Worm (Caenorhabditis elegans) whole organism, late embryonic: ENCODE data around the gene spp-7.

Experiments
- C08G9.2 ChIP-seq: sonication (generic microtip); optimal IDR thresholded peaks from 2 replicates; lab custom pipeline; 2016; ENCODE audit warnings: mild to moderate bottlenecking, missing genetic modification characterization, moderate library complexity, missing compliant biosample characterization
- F13H6.1 ChIP-seq: sonication (generic microtip); optimal IDR thresholded peaks from 2 replicates; lab custom pipeline; 2016; ENCODE audit warnings: missing genetic modification characterization, missing compliant biosample characterization
- K09A11.1 ChIP-seq: sonication (generic microtip); optimal IDR thresholded peaks from 2 replicates; lab custom pipeline; 2017; ENCODE audit warnings: antibody characterized with exemption, mild to moderate bottlenecking, missing genetic modification characterization, missing compliant biosample characterization; ENCODE audit not compliant: insufficient read depth
- ahr-1 ChIP-seq: sonication (generic microtip); optimal IDR thresholded peaks from 2 replicates; lab custom pipeline; 2016; ENCODE audit warnings: missing genetic modification characterization, missing compliant biosample characterization
- ama-1 ChIP-seq: fragments of 150-350 bp; optimal IDR thresholded peaks from 2 replicates; lab custom pipeline; 2014
- ceh-14 ChIP-seq: sonication (generic microtip); optimal IDR thresholded peaks from 2 replicates; lab custom pipeline; 2016; ENCODE audit warnings: missing genotype, missing genetic modification characterization, missing compliant biosample characterization
- ceh-19 ChIP-seq: fragments of 200-800 bp; sonication (Bioruptor generic); optimal IDR thresholded peaks from 2 replicates; lab custom pipeline; 2018; ENCODE audit warnings: mild to moderate bottlenecking, missing genetic modification characterization, missing compliant biosample characterization
- ceh-22 ChIP-seq: sonication (generic microtip); optimal IDR thresholded peaks from 2 replicates; lab custom pipeline; 2017; ENCODE audit warnings: missing biosample characterization, missing genetic modification characterization
- ceh-30 ChIP-seq: fragments of 150-350 bp; optimal IDR thresholded peaks from 2 replicates; lab custom pipeline; 2014; ENCODE audit warnings: missing biosample characterization, missing genetic modification characterization
- ceh-34 ChIP-seq: sonication (generic microtip); optimal IDR thresholded peaks from 2 replicates; lab custom pipeline; 2016; ENCODE audit warnings: mild to moderate bottlenecking, missing genetic modification characterization, missing compliant biosample characterization
- ceh-45 ChIP-seq: fragments of 200-800 bp; sonication (Bioruptor generic); IDR thresholded peaks from 2 replicates; pipeline ENCODE4 v1.3.6; 2022; ENCODE audit warnings: missing genetic modification reagents, missing genetic modification characterization, missing compliant biosample characterization
- ceh-48 ChIP-seq: sonication (generic microtip); optimal IDR thresholded peaks from 2 replicates; lab custom pipeline; 2016; ENCODE audit warnings: missing genetic modification characterization, inconsistent platforms, missing compliant biosample characterization
- che-1 ChIP-seq: sonication (generic microtip); optimal IDR thresholded peaks from 2 replicates; lab custom pipeline; 2016; ENCODE audit warnings: mild to moderate bottlenecking, missing genetic modification characterization, missing compliant biosample characterization
- dve-1 ChIP-seq: sonication (generic microtip); optimal IDR thresholded peaks from 2 replicates; lab custom pipeline; 2017; ENCODE audit warnings: antibody characterized with exemption, mild to moderate bottlenecking, missing genetic modification characterization, missing compliant biosample characterization
- elt-2 ChIP-seq: sonication (generic microtip); optimal IDR thresholded peaks from 2 replicates; lab custom pipeline; 2016; ENCODE audit warnings: missing genetic modification reagents, missing genetic modification characterization, missing compliant biosample characterization
- elt-4 ChIP-seq: sonication (generic microtip); optimal IDR thresholded peaks from 2 replicates; lab custom pipeline; 2016; ENCODE audit warnings: missing genetic modification characterization, missing compliant biosample characterization
- eyg-1 ChIP-seq: sonication (generic microtip); optimal IDR thresholded peaks from 2 replicates; lab custom pipeline; 2016; ENCODE audit warnings: missing genotype, missing genetic modification characterization, missing compliant biosample characterization
- fkh-6 ChIP-seq: sonication (generic microtip); optimal IDR thresholded peaks from 2 replicates; lab custom pipeline; 2016; ENCODE audit warnings: missing genetic modification characterization, missing compliant biosample characterization
- hlh-13 ChIP-seq: fragments of 200-800 bp; sonication (Bioruptor generic); optimal IDR thresholded peaks from 2 replicates; lab custom pipeline; 2018; ENCODE audit warnings: mild to moderate bottlenecking, missing genetic modification characterization, missing compliant biosample characterization
- hlh-6 ChIP-seq: sonication (generic microtip); optimal IDR thresholded peaks from 2 replicates; lab custom pipeline; 2016; ENCODE audit warnings: missing genotype, missing genetic modification characterization, missing compliant biosample characterization
- hlh-8 ChIP-seq: sonication (generic microtip); optimal IDR thresholded peaks from 2 replicates; lab custom pipeline; 2016; ENCODE audit warnings: missing genotype, missing genetic modification characterization, missing compliant biosample characterization
- lim-6 ChIP-seq: sonication (generic microtip); optimal IDR thresholded peaks from 2 replicates; lab custom pipeline; 2016; ENCODE audit warnings: missing genetic modification characterization, missing compliant biosample characterization
- lin-11 ChIP-seq: fragments of 200-800 bp; sonication (Bioruptor generic); optimal IDR thresholded peaks from 2 replicates; lab custom pipeline; 2018; ENCODE audit warnings: mild to moderate bottlenecking, missing genetic modification characterization, missing compliant biosample characterization
- madf-2 ChIP-seq: sonication (generic microtip); optimal IDR thresholded peaks from 2 replicates; lab custom pipeline; 2017; ENCODE audit warnings: missing genetic modification characterization, missing compliant biosample characterization
- nhr-232 ChIP-seq: sonication (generic microtip); optimal IDR thresholded peaks from 2 replicates; lab custom pipeline; 2016; ENCODE audit warnings: missing genetic modification characterization, missing compliant biosample characterization
- odd-2 ChIP-seq: sonication (generic microtip); optimal IDR thresholded peaks from 2 replicates; lab custom pipeline; 2017; ENCODE audit warnings: antibody characterized with exemption, mild to moderate bottlenecking, missing genetic modification characterization, missing compliant biosample characterization
- pag-3 ChIP-seq: sonication (generic microtip); optimal IDR thresholded peaks from 2 replicates; lab custom pipeline; 2016; ENCODE audit warnings: missing compliant biosample characterization, missing genetic modification characterization, borderline replicate concordance
- pat-9 ChIP-seq: fragments of 200-800 bp; sonication (Bioruptor generic); optimal IDR thresholded peaks from 2 replicates; lab custom pipeline; 2018; ENCODE audit warnings: mild to moderate bottlenecking, missing genetic modification characterization, moderate library complexity, missing compliant biosample characterization
- pax-1 ChIP-seq: fragments of 150-350 bp; optimal IDR thresholded peaks from 2 replicates; lab custom pipeline; 2014; ENCODE audit warnings: missing biosample characterization, missing genetic modification characterization
- pha-2 ChIP-seq: sonication (generic microtip); optimal IDR thresholded peaks from 2 replicates; lab custom pipeline; 2017; ENCODE audit warnings: mild to moderate bottlenecking, missing genetic modification characterization, missing compliant biosample characterization
- pqm-1 ChIP-seq: sonication (generic microtip); optimal IDR thresholded peaks from 2 replicates; lab custom pipeline; 2016; ENCODE audit warnings: missing genetic modification characterization, missing compliant biosample characterization
- pros-1 ChIP-seq: fragments of 150-350 bp; optimal IDR thresholded peaks from 2 replicates; lab custom pipeline; 2014; ENCODE audit warnings: missing biosample characterization, missing genetic modification reagents, missing genetic modification characterization
- ref-2 ChIP-seq: sonication (generic microtip); optimal IDR thresholded peaks from 2 replicates; lab custom pipeline; 2016; ENCODE audit warnings: missing genetic modification characterization, missing compliant biosample characterization
- rnt-1 ChIP-seq: sonication (generic microtip); optimal IDR thresholded peaks from 2 replicates; lab custom pipeline; 2016; ENCODE audit warnings: missing genetic modification characterization, missing compliant biosample characterization
- sdc-2 ChIP-seq: sonication (generic microtip); optimal IDR thresholded peaks from 2 replicates; lab custom pipeline; 2016; ENCODE audit warnings: missing genotype, missing genetic modification characterization, missing compliant biosample characterization
- sox-2 ChIP-seq: fragments of 200-800 bp; sonication (Bioruptor generic); IDR thresholded peaks from 2 replicates; pipeline ENCODE4 v1.3.6; 2022; ENCODE audit warnings: missing genetic modification reagents, missing genetic modification characterization, missing compliant biosample characterization
- tbx-2 ChIP-seq: sonication (generic microtip); optimal IDR thresholded peaks from 2 replicates; lab custom pipeline; 2016; ENCODE audit warnings: missing genetic modification characterization, missing compliant biosample characterization
- ttx-3 ChIP-seq: sonication (generic microtip); optimal IDR thresholded peaks from 2 replicates; lab custom pipeline; 2016; ENCODE audit warnings: missing genetic modification reagents, missing genetic modification characterization, missing compliant biosample characterization
- unc-3 ChIP-seq, 2 experiments: fragments of 200-800 bp in 1 of 2; sonication (Bioruptor generic) in 1 of 2; sonication (generic microtip) in 1 of 2; conservative IDR thresholded peaks in 1 of 2; optimal IDR thresholded peaks in 1 of 2; 2 replicates each; pipeline versions ENCODE4 v1.3.6 to Lab custom; 2016 to 2022; ENCODE audit warnings: missing compliant biosample characterization in 2 of 2, missing genetic modification characterization in 2 of 2, missing genetic modification reagents in 1 of 2
- unc-86 ChIP-seq: sonication (generic microtip); optimal IDR thresholded peaks from 2 replicates; lab custom pipeline; 2016; ENCODE audit warnings: missing genetic modification characterization, missing compliant biosample characterization
- zip-5 ChIP-seq: sonication (generic microtip); optimal IDR thresholded peaks from 2 replicates; lab custom pipeline; 2016; ENCODE audit warnings: missing genetic modification characterization, missing compliant biosample characterization

spp-7 gene

DNA sequence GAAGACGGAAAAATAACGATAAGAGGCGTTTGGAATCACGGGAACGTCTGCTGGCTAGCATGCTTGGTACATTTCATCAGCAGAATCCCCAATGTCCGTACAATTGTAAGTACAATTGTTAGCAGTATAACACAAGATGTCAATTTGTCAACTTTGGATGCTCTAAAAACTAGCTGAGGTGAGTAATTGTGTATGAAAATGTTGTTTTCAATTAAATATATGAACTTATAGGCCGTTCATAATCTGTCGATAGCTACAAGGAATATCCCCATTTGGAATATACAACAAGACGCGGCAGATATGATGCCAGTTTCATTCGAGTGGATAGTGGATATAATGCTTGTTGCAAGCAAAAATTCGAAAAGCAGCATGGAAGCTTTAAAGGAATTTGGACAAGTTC lies 30.6 kb downstream of the spp-7 start, which contains the start of gene F41H10.12:
Gene F41H10.12, plus strand, starts transcription at position 301 of the 400 bp plus-strand sequence.
- TF ChIP-seq ahr-1 (tag; lab: Kevin White, UChicago) (no peak), ama-1 (lab: Kevin White, UChicago) (no peak), ref-2 (tag; lab: Kevin White, UChicago) (no peak), madf-2 (tag; lab: Kevin White, UChicago) (no peak), fkh-6 (no peak), ttx-3 (tag; lab: Kevin White, UChicago) (no peak)

DNA sequence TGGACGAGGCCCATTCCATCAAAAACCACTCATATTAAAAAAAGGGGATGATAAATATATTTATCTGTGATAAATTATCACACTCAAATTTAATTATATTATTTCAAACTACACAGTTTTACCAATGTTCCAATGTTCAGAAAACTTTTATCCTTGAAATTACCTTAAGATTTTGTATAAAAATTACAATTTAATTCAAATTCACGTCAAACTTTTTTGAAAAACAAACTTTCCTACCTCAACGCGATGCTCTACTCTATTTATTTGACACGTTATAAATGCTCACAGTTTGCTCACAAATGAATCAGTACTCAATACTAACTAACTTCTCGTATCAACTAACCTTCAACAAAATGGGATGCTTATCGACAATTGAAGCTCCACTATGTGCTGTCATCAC lies 33.0 kb downstream of the spp-7 start, which contains the start of gene F41H10.1:
Gene F41H10.1, plus strand, starts transcription at position 301 of the 400 bp plus-strand sequence.
- TF ChIP-seq che-1 (tag; lab: Kevin White, UChicago) (no peak), F13H6.1 (tag; lab: Kevin White, UChicago) (no peak), ceh-30 (no peak), elt-4 (tag; lab: Kevin White, UChicago) (no peak), tbx-2 (tag; lab: Kevin White, UChicago) (no peak), eyg-1 (no peak), hlh-8 (no peak), pqm-1 (tag; lab: Kevin White, UChicago) (no peak), ceh-14 (tag; lab: Kevin White, UChicago) (no peak)

DNA sequence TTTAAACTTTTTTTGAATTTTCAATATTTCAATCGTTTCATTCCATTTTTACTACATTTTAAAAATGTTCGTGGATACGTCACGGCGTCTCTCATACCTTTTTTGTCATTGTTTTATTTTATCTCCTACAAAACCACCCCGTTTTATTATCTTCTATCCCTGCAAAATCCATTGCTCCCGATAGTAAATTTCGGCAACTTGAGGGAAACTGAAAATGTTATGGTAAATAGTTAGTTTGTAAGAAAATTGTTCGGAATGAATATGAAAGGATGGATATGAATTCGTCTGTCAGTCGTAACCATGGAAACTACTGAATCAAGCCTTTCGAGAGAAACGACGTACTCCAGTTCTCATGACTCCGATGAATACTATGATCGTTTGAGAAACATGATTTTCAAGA lies 34.3 kb downstream of the spp-7 start, which contains the start of gene F41H10.2:
Gene F41H10.2, plus strand, starts transcription at position 301 of the 400 bp plus-strand sequence.
- TF ChIP-seq C08G9.2 (tag; lab: Kevin White, UChicago) (no peak), ceh-30 (no peak), ceh-34 (tag; lab: Kevin White, UChicago) (no peak), ttx-3 (tag; lab: Kevin White, UChicago) (no peak), ama-1 (lab: Kevin White, UChicago) (no peak), unc-3 (GFP tag; conservative IDR thresholded peaks at IDR 0.05; lab: Robert Waterston, UW) (no peak), unc-3 (tag; optimal IDR thresholded peaks at IDR 0.05; lab: Kevin White, UChicago) (no peak), odd-2 (tag; lab: Kevin White, UChicago) (no peak), ahr-1 (tag; lab: Kevin White, UChicago) (no peak), lin-11 (tag; lab: Kevin White, UChicago) (no peak), elt-2 (tag; lab: Kevin White, UChicago) (no peak), lim-6 (no peak), nhr-232 (tag; lab: Kevin White, UChicago) (no peak), pax-1 (tag; lab: Kevin White, UChicago) (no peak), madf-2 (tag; lab: Kevin White, UChicago) (no peak), hlh-13 (GFP tag; lab: Kevin White, UChicago) (no peak), pha-2 (no peak), pqm-1 (tag; lab: Kevin White, UChicago) (no peak), zip-5 (no peak)

DNA sequence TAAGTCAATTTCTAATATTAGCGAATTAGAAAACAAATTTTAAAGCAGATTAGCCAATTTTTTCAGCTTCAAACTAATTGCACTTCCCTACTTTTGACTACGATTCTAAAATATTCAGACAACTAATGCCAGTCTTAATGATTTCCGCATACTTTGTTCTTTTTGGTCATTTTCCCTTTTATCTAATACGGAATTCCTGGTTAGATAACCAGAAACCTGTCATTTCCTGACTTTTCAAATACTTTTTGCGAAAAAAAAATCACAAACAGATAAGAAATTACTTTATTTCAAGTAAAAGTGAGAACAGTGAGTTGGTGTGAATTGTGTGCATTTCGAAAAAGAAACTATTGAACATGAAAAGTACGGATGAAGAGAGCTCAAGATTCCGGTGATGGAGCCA lies 35.5 kb downstream of the spp-7 start:
- TF ChIP-seq pros-1 (tag; lab: Kevin White, UChicago) (no peak), rnt-1 (tag; lab: Kevin White, UChicago) (no peak), zip-5 (no peak), unc-86 (no peak), pag-3 (tag; lab: Kevin White, UChicago) (no peak), sox-2 (GFP tag; lab: Robert Waterston, UW) (no peak), K09A11.1 (tag; lab: Kevin White, UChicago) (no peak), pat-9 (no peak), ceh-22 (tag; lab: Kevin White, UChicago) (no peak), pax-1 (tag; lab: Kevin White, UChicago) (no peak), ceh-34 (tag; lab: Kevin White, UChicago) (no peak), ceh-48 (tag; lab: Kevin White, UChicago) (no peak), ceh-19 (no peak), pqm-1 (tag; lab: Kevin White, UChicago) (no peak), hlh-6 (tag; lab: Kevin White, UChicago) (no peak), lim-6 (no peak), sdc-2 (tag; lab: Kevin White, UChicago) (no peak), ceh-45 (GFP tag; lab: Robert Waterston, UW) (no peak), dve-1 (tag; lab: Kevin White, UChicago) (no peak)
